Worm (Caenorhabditis elegans) whole organism, mixed stage, embryonic: ENCODE measurements around the gene mrpl-35.

Experiments
- blmp-1 ChIP-seq: fragments of 150-350 bp; optimal IDR thresholded peaks from 2 replicates; lab custom pipeline; 2014; ENCODE audit warnings: missing biosample characterization, missing genetic modification characterization
- ceh-39 ChIP-seq: fragments of 150-350 bp; optimal IDR thresholded peaks from 2 replicates; lab custom pipeline; 2014; ENCODE audit warnings: missing biosample characterization, missing genetic modification characterization
- ceh-43 ChIP-seq: fragments of 200-800 bp; sonication (Bioruptor generic); optimal IDR thresholded peaks from 2 replicates; lab custom pipeline; 2018; ENCODE audit warnings: mild to moderate bottlenecking, missing genetic modification characterization, moderate library complexity, missing compliant biosample characterization
- ceh-83 ChIP-seq: fragments of 200-800 bp; sonication (Bioruptor generic); optimal IDR thresholded peaks from 2 replicates; lab custom pipeline; 2018; ENCODE audit warnings: mild to moderate bottlenecking, missing genetic modification characterization, missing compliant biosample characterization
- ces-1 ChIP-seq: fragments of 150-350 bp; optimal IDR thresholded peaks from 2 replicates; lab custom pipeline; 2014; ENCODE audit warnings: missing biosample characterization, missing genetic modification reagents, missing genetic modification characterization
- cnd-1 ChIP-seq: fragments of 200-800 bp; sonication (Bioruptor generic); optimal IDR thresholded peaks from 2 replicates; lab custom pipeline; 2018; ENCODE audit warnings: mild to moderate bottlenecking, missing genetic modification characterization, missing compliant biosample characterization
- drap-1 ChIP-seq: fragments of 200-800 bp; sonication (Bioruptor generic); optimal IDR thresholded peaks from 3 replicates; lab custom pipeline; 2018; ENCODE audit warnings: mild to moderate bottlenecking, missing genetic modification characterization, missing compliant biosample characterization
- elt-1 ChIP-seq: sonication (generic microtip); optimal IDR thresholded peaks from 2 replicates; lab custom pipeline; 2017; ENCODE audit warnings: missing genetic modification characterization, mild to moderate bottlenecking, missing compliant biosample characterization, antibody characterized with exemption, moderate library complexity, borderline replicate concordance; ENCODE audit not compliant: insufficient read depth
- elt-3 ChIP-seq: fragments of 150-350 bp; optimal IDR thresholded peaks from 2 replicates; lab custom pipeline; 2014; ENCODE audit warnings: missing biosample characterization, missing genetic modification characterization
- flh-1 ChIP-seq: fragments of 200-800 bp; sonication (Bioruptor generic); optimal IDR thresholded peaks from 2 replicates; lab custom pipeline; 2018; ENCODE audit warnings: mild to moderate bottlenecking, missing genetic modification characterization, moderate library complexity, missing compliant biosample characterization
- ham-2 ChIP-seq: fragments of 200-800 bp; sonication (Bioruptor generic); optimal IDR thresholded peaks from 2 replicates; lab custom pipeline; 2018; ENCODE audit warnings: mild to moderate bottlenecking, missing genetic modification characterization, missing compliant biosample characterization
- hlh-1 ChIP-seq: fragments of 150-350 bp; optimal IDR thresholded peaks from 2 replicates; lab custom pipeline; 2014; ENCODE audit warnings: missing biosample characterization, missing genetic modification reagents, missing genetic modification characterization
- lin-13 ChIP-seq: fragments of 150-350 bp; optimal IDR thresholded peaks from 2 replicates; lab custom pipeline; 2014; ENCODE audit warnings: missing biosample characterization, missing genetic modification characterization
- lin-32 ChIP-seq: fragments of 200-800 bp; sonication (Bioruptor generic); optimal IDR thresholded peaks from 2 replicates; lab custom pipeline; 2018; ENCODE audit warnings: mild to moderate bottlenecking, missing genetic modification characterization, missing compliant biosample characterization
- lsy-2 ChIP-seq: fragments of 150-350 bp; optimal IDR thresholded peaks from 2 replicates; lab custom pipeline; 2014; ENCODE audit warnings: missing biosample characterization, missing genetic modification characterization
- mab-5 ChIP-seq: fragments of 150-350 bp; optimal IDR thresholded peaks from 2 replicates; lab custom pipeline; 2014; ENCODE audit warnings: missing biosample characterization, missing genetic modification characterization
- mep-1 ChIP-seq: fragments of 150-350 bp; optimal IDR thresholded peaks from 2 replicates; lab custom pipeline; 2017; ENCODE audit warnings: missing biosample characterization, missing genetic modification reagents, missing genetic modification characterization, inconsistent platforms
- mls-2 ChIP-seq: sonication (generic microtip); optimal IDR thresholded peaks from 2 replicates; lab custom pipeline; 2016; ENCODE audit warnings: mild to moderate bottlenecking, missing genetic modification characterization, moderate library complexity, missing compliant biosample characterization
- nhr-12 ChIP-seq: fragments of 150-350 bp; optimal IDR thresholded peaks from 2 replicates; lab custom pipeline; 2014; ENCODE audit warnings: missing biosample characterization, missing genetic modification characterization
- nhr-2 ChIP-seq: fragments of 150-350 bp; optimal IDR thresholded peaks from 2 replicates; lab custom pipeline; 2014; ENCODE audit warnings: missing biosample characterization, missing genetic modification characterization
- nhr-237 ChIP-seq: fragments of 150-350 bp; optimal IDR thresholded peaks from 2 replicates; lab custom pipeline; 2014; ENCODE audit warnings: missing biosample characterization, missing genetic modification characterization
- sem-2 ChIP-seq: fragments of 200-800 bp; sonication (Bioruptor generic); optimal IDR thresholded peaks from 2 replicates; lab custom pipeline; 2018; ENCODE audit warnings: mild to moderate bottlenecking, missing genetic modification characterization, missing compliant biosample characterization
- sptf-1 ChIP-seq: sonication (generic microtip); optimal IDR thresholded peaks from 2 replicates; lab custom pipeline; 2017; ENCODE audit warnings: mild to moderate bottlenecking, missing genetic modification characterization, moderate library complexity, missing compliant biosample characterization
- tbx-8 ChIP-seq: fragments of 200-800 bp; sonication (Bioruptor generic); optimal IDR thresholded peaks from 2 replicates; lab custom pipeline; 2018; ENCODE audit warnings: mild to moderate bottlenecking, missing genetic modification characterization, moderate library complexity, missing compliant biosample characterization
- unc-39 ChIP-seq: fragments of 150-350 bp; optimal IDR thresholded peaks from 2 replicates; lab custom pipeline; 2014; ENCODE audit warnings: missing biosample characterization, missing genetic modification characterization
- unc-62 ChIP-seq: fragments of 150-350 bp; optimal IDR thresholded peaks from 2 replicates; lab custom pipeline; 2014; ENCODE audit warnings: missing biosample characterization, missing genetic modification reagents, missing genetic modification characterization
- zip-8 ChIP-seq: fragments of 150-350 bp; optimal IDR thresholded peaks from 2 replicates; lab custom pipeline; 2014; ENCODE audit warnings: missing biosample characterization, missing genetic modification characterization
- ztf-11 ChIP-seq: fragments of 150-350 bp; optimal IDR thresholded peaks from 2 replicates; lab custom pipeline; 2014; ENCODE audit warnings: missing biosample characterization, missing genetic modification characterization

The mrpl-35 gene

DNA sequence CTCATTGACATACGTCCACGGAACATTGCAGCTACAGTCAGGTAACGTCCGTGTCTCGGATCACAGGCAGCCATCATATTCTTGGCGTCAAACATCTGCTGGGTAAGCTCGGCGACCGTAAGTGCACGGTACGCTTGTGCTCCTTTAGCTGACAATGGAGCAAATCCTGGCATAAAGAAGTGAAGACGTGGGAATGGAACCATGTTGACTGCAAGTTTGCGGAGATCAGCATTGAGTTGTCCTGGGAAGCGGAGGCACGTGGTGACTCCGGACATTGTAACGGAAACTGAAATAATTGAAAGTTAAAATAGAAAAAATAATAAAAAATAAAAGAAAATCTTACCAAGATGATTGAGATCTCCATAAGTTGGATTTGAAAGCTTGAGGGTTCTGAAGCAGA, 29.5 kb downstream of the mrpl-35 start:
- no peak for TF ChIP-seq hlh-1 (tag; lab: Kevin White, UChicago)
- TF ChIP-seq ceh-83 (GFP tag; lab: Kevin White, UChicago) = no peak
- TF ChIP-seq drap-1 (GFP tag; lab: Kevin White, UChicago) = no peak
- TF ChIP-seq mep-1 = no peak
- no peak for TF ChIP-seq nhr-237 (tag; lab: Kevin White, UChicago)
- TF ChIP-seq lsy-2 = no peak
- TF ChIP-seq unc-39 (tag; lab: Kevin White, UChicago) = no peak
- no peak for TF ChIP-seq sem-2 (GFP tag; lab: Kevin White, UChicago)
- no peak for TF ChIP-seq mls-2 (tag; lab: Kevin White, UChicago)
- TF ChIP-seq, all 35 proteins: peak for 0

DNA sequence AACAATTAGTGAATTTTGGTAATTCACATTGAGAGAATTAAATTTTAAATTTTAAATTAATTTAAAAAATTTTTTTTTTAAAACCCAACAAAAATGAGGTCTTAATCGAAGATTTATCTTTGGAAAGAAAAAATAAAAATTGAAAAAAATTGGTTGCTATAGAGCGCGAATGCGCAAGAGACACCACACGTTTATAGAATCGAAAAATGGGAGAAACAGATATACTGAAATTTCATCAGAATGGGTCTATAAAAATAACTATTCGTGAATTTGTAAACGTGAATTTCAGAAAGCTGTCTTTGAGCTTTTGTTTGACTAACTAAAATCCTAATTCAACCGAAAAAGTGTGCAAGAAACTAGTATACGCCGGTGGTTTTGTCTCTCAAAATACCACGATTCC, 30.4 kb downstream of the mrpl-35 start:
- TF ChIP-seq ztf-11 (tag; lab: Kevin White, UChicago) (no peak), drap-1 (GFP tag; lab: Kevin White, UChicago) (no peak), nhr-237 (tag; lab: Kevin White, UChicago) (peak; percentile 56), ceh-83 (GFP tag; lab: Kevin White, UChicago) (no peak), sptf-1 (tag; lab: Kevin White, UChicago) (peak; percentile 52), mep-1 (peak; percentile 6), nhr-2 (tag; lab: Kevin White, UChicago) (peak; percentile 10), lin-32 (GFP tag; lab: Kevin White, UChicago) (no peak), lsy-2 (peak; percentile 64), ceh-39 (peak; percentile 22), tbx-8 (GFP tag; lab: Kevin White, UChicago) (peak; percentile 56)

DNA sequence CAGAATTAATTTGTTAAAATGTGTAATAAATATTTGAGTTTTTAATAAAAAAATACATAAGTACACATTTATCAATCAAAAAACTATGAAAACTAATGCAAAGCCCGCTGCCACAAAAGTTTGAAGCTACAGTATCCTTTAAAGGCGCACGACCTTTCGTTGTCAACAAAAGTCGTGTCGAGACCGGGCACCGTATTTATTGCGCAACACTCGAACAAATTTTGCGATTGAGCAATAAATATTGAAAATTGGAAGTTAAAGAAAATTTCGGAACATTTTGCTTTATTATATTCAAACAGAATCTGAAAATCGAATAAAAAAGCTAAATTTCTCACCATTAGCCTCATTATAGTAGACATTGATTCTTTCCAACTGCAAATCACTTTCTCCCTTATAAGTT, 31.1 kb downstream of the mrpl-35 start:
- TF ChIP-seq elt-3 (tag; lab: Kevin White, UChicago) = no peak
- peak; percentile 92 for TF ChIP-seq zip-8 (tag; lab: Kevin White, UChicago)
- TF ChIP-seq, all 35 proteins: peak for 1

DNA sequence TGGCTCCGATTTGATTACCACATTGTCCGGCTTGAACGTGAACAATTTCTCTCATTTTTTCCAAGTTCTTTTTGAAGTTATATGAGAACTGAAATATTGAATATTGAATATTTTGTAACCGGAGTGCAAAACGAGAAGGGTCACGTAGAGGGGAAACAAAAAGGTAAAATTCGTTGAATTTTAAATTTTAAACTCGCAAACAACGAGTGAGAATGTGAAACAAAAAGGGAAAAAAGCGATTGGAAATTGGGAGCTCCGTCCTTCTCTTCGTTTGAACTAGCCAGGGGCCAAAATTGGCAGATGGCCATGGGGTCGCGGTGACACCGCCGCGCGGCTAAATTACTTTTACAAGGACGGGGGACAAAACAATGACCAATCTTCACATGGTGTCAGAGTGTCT, 31.5 kb downstream of the mrpl-35 start, which contains the start of gene ben-1:
Gene ben-1, minus strand, starts transcription at position 101 of the 400 bp plus-strand sequence.
- TF ChIP-seq lin-32 (GFP tag; lab: Kevin White, UChicago) = no peak
- TF ChIP-seq unc-39 (tag; lab: Kevin White, UChicago) = no peak
- TF ChIP-seq nhr-237 (tag; lab: Kevin White, UChicago) = no peak
- no peak for TF ChIP-seq elt-1 (tag; lab: Kevin White, UChicago)
- no peak for TF ChIP-seq ham-2 (GFP tag; lab: Kevin White, UChicago)
- TF ChIP-seq, all 35 proteins: peak for 0

DNA sequence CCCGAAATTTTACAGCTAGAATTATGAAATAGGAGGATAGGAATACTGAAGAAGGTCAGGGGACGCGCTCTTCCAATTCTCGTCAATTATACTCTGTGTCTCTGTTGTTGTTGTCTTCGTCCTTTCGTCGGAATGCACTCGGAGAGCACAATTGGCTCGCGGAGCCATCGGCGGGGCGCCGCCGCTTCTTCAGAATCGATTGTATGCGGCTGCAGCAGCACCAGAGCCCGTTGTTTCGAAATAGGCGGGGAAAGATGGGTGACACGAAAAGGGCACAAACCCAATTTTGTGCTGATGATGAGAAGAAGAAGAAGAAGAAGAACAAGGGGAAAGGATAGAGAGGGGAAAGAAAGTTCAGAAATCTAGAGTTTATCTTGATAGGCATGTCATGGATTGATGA, 32.1 kb downstream of the mrpl-35 start:
- peak; percentile 89 for TF ChIP-seq ces-1 (GFP tag; lab: Kevin White, UChicago)
- no peak for TF ChIP-seq elt-3 (tag; lab: Kevin White, UChicago)
- no peak for TF ChIP-seq ceh-39
- no peak for TF ChIP-seq mep-1
- no peak for TF ChIP-seq mab-5
- TF ChIP-seq, all 35 proteins: peak for 1

DNA sequence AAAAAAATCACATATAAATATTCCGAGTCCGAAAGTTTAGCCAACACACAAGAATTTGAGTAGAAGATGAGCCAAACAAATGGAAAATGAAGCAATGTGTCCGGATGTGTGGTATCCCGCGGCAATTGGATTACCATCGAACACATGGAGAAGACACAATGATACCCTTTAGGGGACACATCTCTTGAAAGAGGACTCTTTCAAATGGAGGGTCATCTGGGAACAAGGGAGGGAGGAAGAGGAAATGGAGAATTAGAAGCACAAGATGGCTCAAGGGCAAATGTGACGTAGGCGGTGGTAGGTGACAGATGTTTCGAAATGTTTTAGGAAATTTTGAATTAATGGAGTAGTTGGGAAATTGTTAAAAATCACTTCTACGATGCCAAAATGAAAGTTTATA, 33.0 kb downstream of the mrpl-35 start:
- TF ChIP-seq nhr-12 (tag; lab: Kevin White, UChicago) = no peak
- peak; percentile 56 for TF ChIP-seq unc-62 (GFP tag; lab: Kevin White, UChicago)
- TF ChIP-seq lin-32 (GFP tag; lab: Kevin White, UChicago) = peak; percentile 48
- TF ChIP-seq cnd-1 (tag; lab: Kevin White, UChicago) = peak; percentile 83
- TF ChIP-seq ces-1 (GFP tag; lab: Kevin White, UChicago) = peak; percentile 98
- TF ChIP-seq, all 35 proteins: peak for 4

DNA sequence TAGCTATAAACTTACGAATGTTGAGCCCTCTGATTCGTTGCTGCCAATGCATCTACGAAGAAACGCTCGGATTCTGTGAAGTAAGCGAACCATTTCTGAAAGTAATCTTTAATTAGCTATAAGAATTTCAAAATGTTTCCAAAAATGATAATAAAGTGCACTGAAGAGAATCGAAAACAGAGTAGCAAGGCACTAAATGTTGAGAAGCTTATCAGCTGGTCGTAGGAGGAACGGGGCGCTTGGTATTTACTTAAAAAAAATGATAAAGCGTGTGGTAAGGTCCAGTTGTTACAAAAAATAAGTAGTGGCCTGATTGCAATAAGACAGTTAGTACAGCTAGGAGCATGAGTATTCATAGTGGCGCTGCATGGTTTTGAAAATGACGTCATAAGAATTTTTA, 36.3 kb downstream of the mrpl-35 start, which contains the start of gene C54C6.7:
Gene C54C6.7, minus strand, starts transcription at position 101 of the 400 bp plus-strand sequence.
- TF ChIP-seq zip-8 (tag; lab: Kevin White, UChicago) (peak; percentile 9), blmp-1 (tag; lab: Kevin White, UChicago) (no peak), ztf-11 (tag; lab: Kevin White, UChicago) (no peak), lsy-2 (no peak)

DNA sequence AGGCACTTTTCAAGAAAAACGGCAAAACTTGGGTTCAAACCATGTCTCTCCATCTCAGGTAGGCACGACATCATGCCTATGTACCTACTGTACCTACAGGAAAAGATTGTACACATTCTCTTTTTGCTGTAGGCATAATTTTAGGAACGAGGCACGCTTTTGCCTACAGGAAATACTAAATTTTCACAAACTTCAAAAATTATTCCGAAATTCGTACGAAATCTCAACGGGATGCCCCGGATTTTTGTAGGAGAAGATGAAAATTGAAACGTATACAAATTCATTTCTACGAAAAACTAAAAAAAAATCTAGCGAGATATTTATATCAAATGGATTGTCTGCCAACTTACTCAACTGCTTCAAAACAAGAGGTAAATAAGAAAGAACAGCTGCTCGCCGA, 38.0 kb downstream of the mrpl-35 start, which contains the start of gene C54C6.11:
Gene C54C6.11, plus strand, starts transcription at position 301 of the 400 bp plus-strand sequence.
- TF ChIP-seq cnd-1 (tag; lab: Kevin White, UChicago) = no peak
- no peak for TF ChIP-seq flh-1 (GFP tag; lab: Kevin White, UChicago)
- TF ChIP-seq elt-3 (tag; lab: Kevin White, UChicago) = no peak
- TF ChIP-seq nhr-12 (tag; lab: Kevin White, UChicago) = no peak
- no peak for TF ChIP-seq nhr-237 (tag; lab: Kevin White, UChicago)
- no peak for TF ChIP-seq tbx-8 (GFP tag; lab: Kevin White, UChicago)
- no peak for TF ChIP-seq sem-2 (GFP tag; lab: Kevin White, UChicago)
- TF ChIP-seq elt-1 (tag; lab: Kevin White, UChicago) = no peak
- no peak for TF ChIP-seq hlh-1 (tag; lab: Kevin White, UChicago)
- TF ChIP-seq ces-1 (GFP tag; lab: Kevin White, UChicago) = no peak
- TF ChIP-seq sptf-1 (tag; lab: Kevin White, UChicago) = no peak
- no peak for TF ChIP-seq lin-13 (tag; lab: Kevin White, UChicago)
- no peak for TF ChIP-seq ceh-43
- no peak for TF ChIP-seq ztf-11 (tag; lab: Kevin White, UChicago)
- no peak for TF ChIP-seq unc-39 (tag; lab: Kevin White, UChicago)
- no peak for TF ChIP-seq zip-8 (tag; lab: Kevin White, UChicago)
- TF ChIP-seq blmp-1 (tag; lab: Kevin White, UChicago) = no peak
- TF ChIP-seq ham-2 (GFP tag; lab: Kevin White, UChicago) = no peak
- no peak for TF ChIP-seq mep-1
- TF ChIP-seq, all 35 proteins: peak for 0
